In genomic region chr2L:12040510-12040909, dm6 we compare ENCODE assay signal across 1 fruit fly cellular context.
TF ChIP-seq lines count a peak whose summit lies in the region.

Gene CG6766, minus strand, starts transcription at chr2L:12040689.

TF ChIP-seq in whole organism, embryonic, 481 proteins besides CTCF, POLR2A, EP300 and RAD21 (continued from another document):
- TF ChIP-seq CG17385 (GFP tag; optimal IDR thresholded peaks at IDR 0.05; lab: Kevin White, UChicago) (peak; percentile 99), CG14965 (GFP tag; optimal IDR thresholded peaks at IDR 0.05; lab: Kevin White, UChicago; ENCODE audit: borderline replicate concordance) (no peak), twi (tag; optimal IDR thresholded peaks at IDR 0.05; lab: Kevin White, UChicago) (peak; percentile 77), Sry-δ (GFP tag; optimal IDR thresholded peaks at IDR 0.05; lab: Kevin White, UChicago) (peak; percentile 35), CG3995 (GFP tag; optimal IDR thresholded peaks at IDR 0.05; lab: Kevin White, UChicago) (peak; percentile 2), sr (GFP tag; IDR thresholded peaks at IDR 0.05; lab: Robert Waterston, UW) (no peak), CG12071 (GFP tag; optimal IDR thresholded peaks at IDR 0.05; lab: Kevin White, UChicago) (no peak), CG15514 (GFP tag; optimal IDR thresholded peaks at IDR 0.05; lab: Kevin White, UChicago) (peak; percentile 23), CG4617 (GFP tag; optimal IDR thresholded peaks at IDR 0.05; lab: Kevin White, UChicago; ENCODE audit: borderline replicate concordance) (peak; percentile 65), ac (GFP tag; optimal IDR thresholded peaks at IDR 0.05; lab: Kevin White, UChicago) (no peak), CG11085 (GFP tag; IDR thresholded peaks at IDR 0.05; lab: Robert Waterston, UW) (no peak), CG8290 (GFP tag; optimal IDR thresholded peaks at IDR 0.05; lab: Kevin White, UChicago) (no peak), CG8290 (tag; optimal IDR thresholded peaks at IDR 0.05; lab: Kevin White, UChicago) (no peak), CG5180 (GFP tag; optimal IDR thresholded peaks at IDR 0.05; lab: Kevin White, UChicago) (no peak), crp (GFP tag; optimal IDR thresholded peaks at IDR 0.05; lab: Kevin White, UChicago) (peak; percentile 6 to 88), nau (GFP tag; optimal IDR thresholded peaks at IDR 0.05; lab: Kevin White, UChicago) (no peak), Xbp1 (GFP tag; optimal IDR thresholded peaks at IDR 0.05; lab: Kevin White, UChicago) (peak; percentile 72), Poxn (GFP tag; IDR thresholded peaks at IDR 0.05; lab: Robert Waterston, UW) (no peak), CG17829 (tag; optimal IDR thresholded peaks at IDR 0.05; lab: Kevin White, UChicago) (peak; percentile 4), CG2120 (GFP tag; optimal IDR thresholded peaks at IDR 0.05; lab: Kevin White, UChicago) (peak; percentile 32), CG6254 (GFP tag; optimal IDR thresholded peaks at IDR 0.05; lab: Kevin White, UChicago) (no peak), zen2 (GFP tag; IDR thresholded peaks at IDR 0.05; lab: Robert Waterston, UW; ENCODE audit: partially characterized antibody) (no peak), HmgZ (tag; optimal IDR thresholded peaks at IDR 0.05; lab: Kevin White, UChicago) (peak; percentile 64), CG6654 (GFP tag; optimal IDR thresholded peaks at IDR 0.05; lab: Kevin White, UChicago) (no peak), CHES-1-like (GFP tag; optimal IDR thresholded peaks at IDR 0.05; lab: Kevin White, UChicago) (peak; percentile 5), Dp (GFP tag; optimal IDR thresholded peaks at IDR 0.05; lab: Kevin White, UChicago) (peak; percentile 42), CG2129 (GFP tag; IDR thresholded peaks at IDR 0.05; lab: Robert Waterston, UW; ENCODE audit: partially characterized antibody) (no peak), CG12659 (GFP tag; optimal IDR thresholded peaks at IDR 0.05; lab: Kevin White, UChicago) (peak; percentile 31), Ets97D (GFP tag; optimal IDR thresholded peaks at IDR 0.05; lab: Kevin White, UChicago) (peak; percentile 3), dm (GFP tag; optimal IDR thresholded peaks at IDR 0.05; lab: Kevin White, UChicago) (peak; percentile 52), CG13287 (GFP tag; IDR thresholded peaks at IDR 0.05; lab: Robert Waterston, UW; ENCODE audit: partially characterized antibody) (peak; percentile 48; the same call in 1 of the 2 replicates), ERR (GFP tag; optimal IDR thresholded peaks at IDR 0.05; lab: Kevin White, UChicago) (no peak), CG18764 (GFP tag; optimal IDR thresholded peaks at IDR 0.05; lab: Kevin White, UChicago) (no peak), ems (GFP tag; optimal IDR thresholded peaks at IDR 0.05; lab: Kevin White, UChicago) (no peak), Drgx (GFP tag; IDR thresholded peaks at IDR 0.05; lab: Robert Waterston, UW) (no peak), HmgD (GFP tag; optimal IDR thresholded peaks at IDR 0.05; lab: Kevin White, UChicago) (peak; percentile 28), Gug (GFP tag; IDR thresholded peaks at IDR 0.05; lab: Robert Waterston, UW) (no peak), YL-1 (GFP tag; optimal IDR thresholded peaks at IDR 0.05; lab: Kevin White, UChicago) (peak; percentile 57), dan (GFP tag; IDR thresholded peaks at IDR 0.05; lab: Robert Waterston, UW) (no peak), Sry-β (GFP tag; optimal IDR thresholded peaks at IDR 0.05; lab: Kevin White, UChicago) (peak; percentile 91), CG15601 (tag; optimal IDR thresholded peaks at IDR 0.05; lab: Kevin White, UChicago) (no peak), HLH4C (GFP tag; IDR thresholded peaks at IDR 0.05; lab: Robert Waterston, UW; ENCODE audit: partially characterized antibody) (no peak), cg (GFP tag; optimal IDR thresholded peaks at IDR 0.05; lab: Kevin White, UChicago) (no peak), jigr1 (GFP tag; IDR thresholded peaks at IDR 0.05; lab: Robert Waterston, UW) (no peak), Dad (GFP tag; optimal IDR thresholded peaks at IDR 0.05; lab: Kevin White, UChicago) (no peak), B-H2 (GFP tag; optimal IDR thresholded peaks at IDR 0.05; lab: Kevin White, UChicago) (peak; percentile 34), Jarid2 (GFP tag; optimal IDR thresholded peaks at IDR 0.05; lab: Kevin White, UChicago) (no peak), knrl (GFP tag; IDR thresholded peaks at IDR 0.05; lab: Robert Waterston, UW; ENCODE audit: partially characterized antibody) (no peak; the same call in 2 of the 3 replicates), MBD-R2 (GFP tag; IDR thresholded peaks at IDR 0.05; lab: Robert Waterston, UW) (peak; percentile 96), pzg (GFP tag; optimal IDR thresholded peaks at IDR 0.05; lab: Kevin White, UChicago) (peak; percentile 68), Spps (tag; optimal IDR thresholded peaks at IDR 0.05; lab: Kevin White, UChicago) (no peak), E2f2 (GFP tag; IDR thresholded peaks at IDR 0.05; lab: Robert Waterston, UW) (peak; percentile 49), amos (GFP tag; IDR thresholded peaks at IDR 0.05; lab: Robert Waterston, UW; ENCODE audit: partially characterized antibody) (no peak; the same call in 1 of the 2 replicates), CG2116 (GFP tag; optimal IDR thresholded peaks at IDR 0.05; lab: Kevin White, UChicago) (peak; percentile 32), Meics (GFP tag; optimal IDR thresholded peaks at IDR 0.05; lab: Kevin White, UChicago) (no peak), CG43689 (GFP tag; IDR thresholded peaks at IDR 0.05; lab: Robert Waterston, UW) (no peak), exex (tag; optimal IDR thresholded peaks at IDR 0.05; lab: Kevin White, UChicago) (no peak), Elba2 (GFP tag; optimal IDR thresholded peaks at IDR 0.05; lab: Kevin White, UChicago) (no peak), Ptx1 (GFP tag; IDR thresholded peaks at IDR 0.05; lab: Robert Waterston, UW) (no peak), sug (tag; optimal IDR thresholded peaks at IDR 0.05; lab: Kevin White, UChicago) (peak; percentile 19), CG5953 (GFP tag; IDR thresholded peaks at IDR 0.05; lab: Robert Waterston, UW) (no peak), Xrp1 (GFP tag; IDR thresholded peaks at IDR 0.05; lab: Robert Waterston, UW) (no peak), CG15073 (GFP tag; optimal IDR thresholded peaks at IDR 0.05; lab: Kevin White, UChicago) (peak; percentile 41), nmo (GFP tag; optimal IDR thresholded peaks at IDR 0.05; lab: Kevin White, UChicago) (peak; percentile 52), Sin3A (optimal IDR thresholded peaks at IDR 0.05; lab: Kevin White, UChicago) (no peak), CG34376 (GFP tag; optimal IDR thresholded peaks at IDR 0.05; lab: Kevin White, UChicago) (peak; percentile 9), psq (GFP tag; optimal IDR thresholded peaks at IDR 0.05; lab: Kevin White, UChicago) (no peak), sens (GFP tag; lab: Kevin White, UChicago) (peak; percentile 73), Opbp (GFP tag; IDR thresholded peaks at IDR 0.05; lab: Robert Waterston, UW; ENCODE audit: partially characterized antibody) (peak; percentile 23; the same call in 2 of the 3 replicates), CG30020 (tag; optimal IDR thresholded peaks at IDR 0.05; lab: Kevin White, UChicago) (peak; percentile 6), oc (tag; optimal IDR thresholded peaks at IDR 0.05; lab: Kevin White, UChicago) (no peak)
